Worm (Caenorhabditis elegans) whole organism, mixed stage, embryonic: ENCODE results near the gene C36B7.4.

Experiments
- M03D4.4 ChIP-seq: sonication (generic microtip); optimal IDR thresholded peaks from 2 replicates; lab custom pipeline; 2017; ENCODE audit warnings: mild to moderate bottlenecking, missing genetic modification characterization, missing compliant biosample characterization
- bed-3 ChIP-seq: fragments of 200-800 bp; sonication (Bioruptor generic); optimal IDR thresholded peaks from 3 replicates; lab custom pipeline; 2018; ENCODE audit warnings: mild to moderate bottlenecking, missing genetic modification characterization, moderate library complexity, missing compliant biosample characterization
- blmp-1 ChIP-seq: fragments of 150-350 bp; optimal IDR thresholded peaks from 2 replicates; lab custom pipeline; 2014; ENCODE audit warnings: missing biosample characterization, missing genetic modification characterization
- ceh-39 ChIP-seq: fragments of 150-350 bp; optimal IDR thresholded peaks from 2 replicates; lab custom pipeline; 2014; ENCODE audit warnings: missing biosample characterization, missing genetic modification characterization
- ceh-43 ChIP-seq: fragments of 200-800 bp; sonication (Bioruptor generic); optimal IDR thresholded peaks from 2 replicates; lab custom pipeline; 2018; ENCODE audit warnings: mild to moderate bottlenecking, missing genetic modification characterization, moderate library complexity, missing compliant biosample characterization
- ceh-83 ChIP-seq: fragments of 200-800 bp; sonication (Bioruptor generic); optimal IDR thresholded peaks from 2 replicates; lab custom pipeline; 2018; ENCODE audit warnings: mild to moderate bottlenecking, missing genetic modification characterization, missing compliant biosample characterization
- ces-1 ChIP-seq: fragments of 150-350 bp; optimal IDR thresholded peaks from 2 replicates; lab custom pipeline; 2014; ENCODE audit warnings: missing biosample characterization, missing genetic modification reagents, missing genetic modification characterization
- cnd-1 ChIP-seq: fragments of 200-800 bp; sonication (Bioruptor generic); optimal IDR thresholded peaks from 2 replicates; lab custom pipeline; 2018; ENCODE audit warnings: mild to moderate bottlenecking, missing genetic modification characterization, missing compliant biosample characterization
- drap-1 ChIP-seq: fragments of 200-800 bp; sonication (Bioruptor generic); optimal IDR thresholded peaks from 3 replicates; lab custom pipeline; 2018; ENCODE audit warnings: mild to moderate bottlenecking, missing genetic modification characterization, missing compliant biosample characterization
- elt-1 ChIP-seq: sonication (generic microtip); optimal IDR thresholded peaks from 2 replicates; lab custom pipeline; 2017; ENCODE audit warnings: missing genetic modification characterization, mild to moderate bottlenecking, missing compliant biosample characterization, antibody characterized with exemption, moderate library complexity, borderline replicate concordance; ENCODE audit not compliant: insufficient read depth
- elt-3 ChIP-seq: fragments of 150-350 bp; optimal IDR thresholded peaks from 2 replicates; lab custom pipeline; 2014; ENCODE audit warnings: missing biosample characterization, missing genetic modification characterization
- flh-1 ChIP-seq: fragments of 200-800 bp; sonication (Bioruptor generic); optimal IDR thresholded peaks from 2 replicates; lab custom pipeline; 2018; ENCODE audit warnings: mild to moderate bottlenecking, missing genetic modification characterization, moderate library complexity, missing compliant biosample characterization
- ham-2 ChIP-seq: fragments of 200-800 bp; sonication (Bioruptor generic); optimal IDR thresholded peaks from 2 replicates; lab custom pipeline; 2018; ENCODE audit warnings: mild to moderate bottlenecking, missing genetic modification characterization, missing compliant biosample characterization
- hlh-1 ChIP-seq: fragments of 150-350 bp; optimal IDR thresholded peaks from 2 replicates; lab custom pipeline; 2014; ENCODE audit warnings: missing biosample characterization, missing genetic modification reagents, missing genetic modification characterization
- lin-13 ChIP-seq: fragments of 150-350 bp; optimal IDR thresholded peaks from 2 replicates; lab custom pipeline; 2014; ENCODE audit warnings: missing biosample characterization, missing genetic modification characterization
- lin-32 ChIP-seq: fragments of 200-800 bp; sonication (Bioruptor generic); optimal IDR thresholded peaks from 2 replicates; lab custom pipeline; 2018; ENCODE audit warnings: mild to moderate bottlenecking, missing genetic modification characterization, missing compliant biosample characterization
- lsy-2 ChIP-seq: fragments of 150-350 bp; optimal IDR thresholded peaks from 2 replicates; lab custom pipeline; 2014; ENCODE audit warnings: missing biosample characterization, missing genetic modification characterization
- mab-5 ChIP-seq: fragments of 150-350 bp; optimal IDR thresholded peaks from 2 replicates; lab custom pipeline; 2014; ENCODE audit warnings: missing biosample characterization, missing genetic modification characterization
- mep-1 ChIP-seq: fragments of 150-350 bp; optimal IDR thresholded peaks from 2 replicates; lab custom pipeline; 2017; ENCODE audit warnings: missing biosample characterization, missing genetic modification reagents, missing genetic modification characterization, inconsistent platforms
- mls-2 ChIP-seq: sonication (generic microtip); optimal IDR thresholded peaks from 2 replicates; lab custom pipeline; 2016; ENCODE audit warnings: mild to moderate bottlenecking, missing genetic modification characterization, moderate library complexity, missing compliant biosample characterization
- nhr-12 ChIP-seq: fragments of 150-350 bp; optimal IDR thresholded peaks from 2 replicates; lab custom pipeline; 2014; ENCODE audit warnings: missing biosample characterization, missing genetic modification characterization
- nhr-2 ChIP-seq: fragments of 150-350 bp; optimal IDR thresholded peaks from 2 replicates; lab custom pipeline; 2014; ENCODE audit warnings: missing biosample characterization, missing genetic modification characterization
- nhr-237 ChIP-seq: fragments of 150-350 bp; optimal IDR thresholded peaks from 2 replicates; lab custom pipeline; 2014; ENCODE audit warnings: missing biosample characterization, missing genetic modification characterization
- nhr-28 ChIP-seq: fragments of 150-350 bp; optimal IDR thresholded peaks from 2 replicates; lab custom pipeline; 2014; ENCODE audit warnings: missing biosample characterization, missing genetic modification characterization
- nhr-76 ChIP-seq: sonication (generic microtip); optimal IDR thresholded peaks from 2 replicates; lab custom pipeline; 2017; ENCODE audit warnings: missing biosample characterization, missing genetic modification characterization
- pha-4 ChIP-seq: fragments of 150-350 bp; optimal IDR thresholded peaks from 2 replicates; lab custom pipeline; 2018; ENCODE audit warnings: missing biosample characterization, missing genetic modification reagents, missing genetic modification characterization
- sem-2 ChIP-seq: fragments of 200-800 bp; sonication (Bioruptor generic); optimal IDR thresholded peaks from 2 replicates; lab custom pipeline; 2018; ENCODE audit warnings: mild to moderate bottlenecking, missing genetic modification characterization, missing compliant biosample characterization
- snpc-4 ChIP-seq: fragments of 150-350 bp; optimal IDR thresholded peaks from 2 replicates; lab custom pipeline; 2014; ENCODE audit warnings: missing biosample characterization, missing genetic modification characterization
- sptf-1 ChIP-seq: sonication (generic microtip); optimal IDR thresholded peaks from 2 replicates; lab custom pipeline; 2017; ENCODE audit warnings: mild to moderate bottlenecking, missing genetic modification characterization, moderate library complexity, missing compliant biosample characterization
- tbx-8 ChIP-seq: fragments of 200-800 bp; sonication (Bioruptor generic); optimal IDR thresholded peaks from 2 replicates; lab custom pipeline; 2018; ENCODE audit warnings: mild to moderate bottlenecking, missing genetic modification characterization, moderate library complexity, missing compliant biosample characterization
- unc-120 ChIP-seq: sonication (generic microtip); optimal IDR thresholded peaks from 2 replicates; lab custom pipeline; 2017; ENCODE audit warnings: missing genetic modification characterization, missing compliant biosample characterization; ENCODE audit not compliant: poor library complexity, severe bottlenecking
- unc-39 ChIP-seq: fragments of 150-350 bp; optimal IDR thresholded peaks from 2 replicates; lab custom pipeline; 2014; ENCODE audit warnings: missing biosample characterization, missing genetic modification characterization
- unc-62 ChIP-seq: fragments of 150-350 bp; optimal IDR thresholded peaks from 2 replicates; lab custom pipeline; 2014; ENCODE audit warnings: missing biosample characterization, missing genetic modification reagents, missing genetic modification characterization
- zip-8 ChIP-seq: fragments of 150-350 bp; optimal IDR thresholded peaks from 2 replicates; lab custom pipeline; 2014; ENCODE audit warnings: missing biosample characterization, missing genetic modification characterization
- ztf-11 ChIP-seq: fragments of 150-350 bp; optimal IDR thresholded peaks from 2 replicates; lab custom pipeline; 2014; ENCODE audit warnings: missing biosample characterization, missing genetic modification characterization

The C36B7.4 gene

DNA sequence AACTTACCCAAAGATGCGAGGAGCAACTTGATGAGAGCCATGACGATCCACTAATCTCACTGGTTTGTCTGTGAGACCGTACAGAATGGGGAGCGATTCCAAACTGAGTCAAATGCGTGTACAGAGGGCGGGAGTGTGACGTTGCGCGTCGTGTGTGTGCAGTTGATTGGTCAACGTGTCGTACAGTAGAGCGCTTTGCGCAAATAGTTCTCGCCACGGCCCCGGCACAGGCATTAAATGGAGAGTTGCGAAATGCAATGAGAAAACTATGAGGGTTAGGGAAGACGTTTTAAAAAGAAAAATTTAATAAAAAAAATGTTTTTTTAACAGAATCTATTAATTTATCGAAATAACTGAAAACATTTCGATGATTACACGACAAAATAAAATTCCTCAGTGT lies 17.4 kb downstream of the C36B7.4 start, which contains the start of gene pdi-6:
Gene pdi-6, minus strand, starts transcription at position 164 of the 400 bp plus-strand sequence.
- TF ChIP-seq mls-2 (tag; lab: Kevin White, UChicago): peak; percentile 7
- TF ChIP-seq elt-1 (tag; lab: Kevin White, UChicago): no peak
- no peak for TF ChIP-seq bed-3 (GFP tag; lab: Kevin White, UChicago)
- TF ChIP-seq tbx-8 (GFP tag; lab: Kevin White, UChicago): no peak
- no peak for TF ChIP-seq snpc-4 (tag; lab: Kevin White, UChicago)
- TF ChIP-seq elt-3 (tag; lab: Kevin White, UChicago): no peak
- no peak for TF ChIP-seq nhr-76 (tag; lab: Kevin White, UChicago)
- peak; percentile 81 for TF ChIP-seq pha-4 (tag; lab: Kevin White, UChicago)
- TF ChIP-seq ces-1 (GFP tag; lab: Kevin White, UChicago): peak; percentile 54
- TF ChIP-seq blmp-1 (tag; lab: Kevin White, UChicago): no peak
- peak; percentile 36 for TF ChIP-seq ceh-83
- TF ChIP-seq unc-39: no peak
- peak; percentile 14 for TF ChIP-seq unc-120
- TF ChIP-seq lin-13: peak; percentile 71
- no peak for TF ChIP-seq sem-2 (GFP tag; lab: Kevin White, UChicago)
- TF ChIP-seq nhr-28 (tag; lab: Kevin White, UChicago): no peak
- TF ChIP-seq drap-1 (GFP tag; lab: Kevin White, UChicago): peak; percentile 24
- TF ChIP-seq flh-1 (GFP tag; lab: Kevin White, UChicago): no peak
- peak; percentile 41 for TF ChIP-seq unc-62 (GFP tag; lab: Kevin White, UChicago)
- TF ChIP-seq ztf-11 (tag; lab: Kevin White, UChicago): peak; percentile 29
- peak; percentile 4 for TF ChIP-seq cnd-1 (tag; lab: Kevin White, UChicago)
- peak; percentile 71 for TF ChIP-seq ceh-39 (tag; lab: Kevin White, UChicago)
- no peak for TF ChIP-seq zip-8 (tag; lab: Kevin White, UChicago)
- no peak for TF ChIP-seq hlh-1 (tag; lab: Kevin White, UChicago)
- TF ChIP-seq M03D4.4 (tag; lab: Kevin White, UChicago): no peak
- no peak for TF ChIP-seq ham-2
- no peak for TF ChIP-seq lin-32
- peak; percentile 45 for TF ChIP-seq nhr-237 (tag; lab: Kevin White, UChicago)
- TF ChIP-seq sptf-1: peak; percentile 73
- TF ChIP-seq lsy-2 (tag; lab: Kevin White, UChicago): peak; percentile 86
- peak; percentile 88 for TF ChIP-seq mep-1 (tag; lab: Kevin White, UChicago)
- TF ChIP-seq nhr-2 (tag; lab: Kevin White, UChicago): peak; percentile 52
- TF ChIP-seq ceh-43 (GFP tag; lab: Kevin White, UChicago): no peak
- no peak for TF ChIP-seq nhr-12
- no peak for TF ChIP-seq mab-5

- TF ChIP-seq ham-2 (no peak), nhr-2 (tag; lab: Kevin White, UChicago) (peak; percentile 41), pha-4 (tag; lab: Kevin White, UChicago) (peak; percentile 27)
Observed at ce11 chrX:7067250-7067958, 18.4 kb downstream of the C36B7.4 start.

ce11 chrX:7066003-7066402 lies 19.8 kb downstream of the C36B7.4 start:
- TF ChIP-seq mep-1 (tag; lab: Kevin White, UChicago): no peak

ce11 chrX:7063236-7063635 lies 22.6 kb downstream of the C36B7.4 start, which contains the start of gene B0403.3:
TSS of gene B0403.3 (minus strand) at chrX:7063336.
- TF ChIP-seq nhr-237 (tag; lab: Kevin White, UChicago) (no peak), ceh-43 (GFP tag; lab: Kevin White, UChicago) (no peak), nhr-12 (no peak), bed-3 (GFP tag; lab: Kevin White, UChicago) (no peak), ceh-39 (tag; lab: Kevin White, UChicago) (no peak), ham-2 (no peak)
- TF ChIP-seq, all 35 proteins: peak for 0
